Comparison of ENCODE assay signal across 2 fruit fly cellular contexts in genomic region chr3R:22049134-22049796, dm6.
TF ChIP-seq lines count a peak whose summit lies in the region.

No protein-coding gene starts in this region.

TF ChIP-seq in whole organism, embryonic, 481 proteins besides CTCF, POLR2A, EP300 and RAD21 (continued from another document and continues in another):
- peak; percentile 79 for TF ChIP-seq rib (GFP tag; IDR thresholded peaks at IDR 0.05; lab: Robert Waterston, UW)
- peak in 1 of 2 experiments; percentile 20 for TF ChIP-seq crp (GFP tag; optimal IDR thresholded peaks at IDR 0.05; lab: Kevin White, UChicago)
- TF ChIP-seq otp (GFP tag; IDR thresholded peaks at IDR 0.05; lab: Robert Waterston, UW): peak; percentile 79
- no peak for TF ChIP-seq mld (GFP tag; IDR thresholded peaks at IDR 0.05; lab: Robert Waterston, UW; ENCODE audit: partially characterized antibody)
- no peak for TF ChIP-seq z (GFP tag; IDR thresholded peaks at IDR 0.05; lab: Robert Waterston, UW)
- peak; percentile 37 for TF ChIP-seq Max (GFP tag; optimal IDR thresholded peaks at IDR 0.05; lab: Kevin White, UChicago)
- peak; percentile 76 for TF ChIP-seq H15 (GFP tag; IDR thresholded peaks at IDR 0.05; lab: Robert Waterston, UW)
- TF ChIP-seq cas (GFP tag; IDR thresholded peaks at IDR 0.05; lab: Robert Waterston, UW): peak; percentile 37; the same call in 1 of the 2 replicates
- no peak for TF ChIP-seq Dref (GFP tag; IDR thresholded peaks at IDR 0.05; lab: Robert Waterston, UW)
- TF ChIP-seq Poxn (GFP tag; IDR thresholded peaks at IDR 0.05; lab: Robert Waterston, UW): no peak
- TF ChIP-seq CG8359 (GFP tag; optimal IDR thresholded peaks at IDR 0.05; lab: Kevin White, UChicago; ENCODE audit: borderline replicate concordance): peak; percentile 34
- peak; percentile 66 for TF ChIP-seq disco-r (GFP tag; optimal IDR thresholded peaks at IDR 0.05; lab: Kevin White, UChicago)
- peak; percentile 22 for TF ChIP-seq ac (GFP tag; optimal IDR thresholded peaks at IDR 0.05; lab: Kevin White, UChicago)
- TF ChIP-seq CG9609 (GFP tag; optimal IDR thresholded peaks at IDR 0.05; lab: Kevin White, UChicago): peak; percentile 60
- TF ChIP-seq shn (GFP tag; optimal IDR thresholded peaks at IDR 0.05; lab: Kevin White, UChicago): peak; percentile 45
- peak; percentile 72 for TF ChIP-seq salm (tag; optimal IDR thresholded peaks at IDR 0.05; lab: Kevin White, UChicago)
- peak; percentile 70 for TF ChIP-seq sd (tag; optimal IDR thresholded peaks at IDR 0.05; lab: Kevin White, UChicago)
- TF ChIP-seq Trl (optimal IDR thresholded peaks at IDR 0.05; lab: Kevin White, UChicago): no peak
- peak; percentile 67 for TF ChIP-seq Trl (GFP tag; optimal IDR thresholded peaks at IDR 0.05; lab: Kevin White, UChicago)
- TF ChIP-seq CG7928 (GFP tag; optimal IDR thresholded peaks at IDR 0.05; lab: Kevin White, UChicago): peak; percentile 34
- TF ChIP-seq CG16815 (GFP tag; optimal IDR thresholded peaks at IDR 0.05; lab: Kevin White, UChicago): peak; percentile 65
- TF ChIP-seq CG12219 (GFP tag; optimal IDR thresholded peaks at IDR 0.05; lab: Kevin White, UChicago): peak; percentile 81
- TF ChIP-seq CG2875 (GFP tag; optimal IDR thresholded peaks at IDR 0.05; lab: Kevin White, UChicago): peak; percentile 72
- peak; percentile 79 for TF ChIP-seq crol (GFP tag; IDR thresholded peaks at IDR 0.05; lab: Robert Waterston, UW)
- no peak for TF ChIP-seq CG13287 (GFP tag; IDR thresholded peaks at IDR 0.05; lab: Robert Waterston, UW; ENCODE audit: partially characterized antibody)
- TF ChIP-seq HLH54F (GFP tag; optimal IDR thresholded peaks at IDR 0.05; lab: Kevin White, UChicago): peak; percentile 71
- peak; percentile 57 for TF ChIP-seq ERR (GFP tag; optimal IDR thresholded peaks at IDR 0.05; lab: Kevin White, UChicago)
- TF ChIP-seq vfl (GFP tag; optimal IDR thresholded peaks at IDR 0.05; lab: Kevin White, UChicago): peak; percentile 33
- TF ChIP-seq CG10654 (GFP tag; optimal IDR thresholded peaks at IDR 0.05; lab: Kevin White, UChicago): peak; percentile 63
- no peak for TF ChIP-seq mirr (GFP tag; optimal IDR thresholded peaks at IDR 0.05; lab: Kevin White, UChicago)
- TF ChIP-seq az2 (GFP tag; optimal IDR thresholded peaks at IDR 0.05; lab: Kevin White, UChicago): peak; percentile 79
- peak; percentile 51 for TF ChIP-seq CG1024 (GFP tag; IDR thresholded peaks at IDR 0.05; lab: Robert Waterston, UW)
- peak; percentile 81 for TF ChIP-seq jumu (GFP tag; optimal IDR thresholded peaks at IDR 0.05; lab: Kevin White, UChicago)
- TF ChIP-seq Sox102F (GFP tag; optimal IDR thresholded peaks at IDR 0.05; lab: Kevin White, UChicago): peak; percentile 86
- TF ChIP-seq br (optimal IDR thresholded peaks at IDR 0.05; lab: Kevin White, UChicago): no peak
- peak; percentile 28 for TF ChIP-seq Dad (GFP tag; optimal IDR thresholded peaks at IDR 0.05; lab: Kevin White, UChicago)
- peak; percentile 79 for TF ChIP-seq nmo (GFP tag; optimal IDR thresholded peaks at IDR 0.05; lab: Kevin White, UChicago)
- TF ChIP-seq CG1602 (GFP tag; optimal IDR thresholded peaks at IDR 0.05; lab: Kevin White, UChicago): peak; percentile 67
- TF ChIP-seq CG17385 (GFP tag; optimal IDR thresholded peaks at IDR 0.05; lab: Kevin White, UChicago): peak; percentile 79
- TF ChIP-seq PHDP (tag; optimal IDR thresholded peaks at IDR 0.05; lab: Kevin White, UChicago): peak; percentile 81
- no peak for TF ChIP-seq aop (GFP tag; IDR thresholded peaks at IDR 0.05; lab: Robert Waterston, UW)
- TF ChIP-seq pita (GFP tag; optimal IDR thresholded peaks at IDR 0.05; lab: Kevin White, UChicago): no peak
- TF ChIP-seq dmrt11E (tag; optimal IDR thresholded peaks at IDR 0.05; lab: Kevin White, UChicago): peak; percentile 72
- peak; percentile 81 for TF ChIP-seq Dbx (GFP tag; IDR thresholded peaks at IDR 0.05; lab: Robert Waterston, UW)
- TF ChIP-seq seq (GFP tag; IDR thresholded peaks at IDR 0.05; lab: Robert Waterston, UW): peak; percentile 72
- no peak for TF ChIP-seq amos (GFP tag; IDR thresholded peaks at IDR 0.05; lab: Robert Waterston, UW; ENCODE audit: partially characterized antibody)
- TF ChIP-seq CG8765 (GFP tag; IDR thresholded peaks at IDR 0.05; lab: Robert Waterston, UW): peak; percentile 66; the same call in 1 of the 2 replicates
- peak; percentile 92 for TF ChIP-seq CG18599 (GFP tag; optimal IDR thresholded peaks at IDR 0.05; lab: Kevin White, UChicago)
- TF ChIP-seq CG7372 (GFP tag; IDR thresholded peaks at IDR 0.05; lab: Robert Waterston, UW): no peak
- TF ChIP-seq insv (GFP tag; optimal IDR thresholded peaks at IDR 0.05; lab: Kevin White, UChicago): no peak
- peak; percentile 74 for TF ChIP-seq CG11695 (GFP tag; IDR thresholded peaks at IDR 0.05; lab: Robert Waterston, UW)
- TF ChIP-seq CG17912 (GFP tag; optimal IDR thresholded peaks at IDR 0.05; lab: Kevin White, UChicago): peak; percentile 7
- TF ChIP-seq CG43689 (GFP tag; IDR thresholded peaks at IDR 0.05; lab: Robert Waterston, UW): peak; percentile 67
- TF ChIP-seq wor (GFP tag; IDR thresholded peaks at IDR 0.05; lab: Robert Waterston, UW): peak; percentile 70
- TF ChIP-seq Jarid2 (GFP tag; optimal IDR thresholded peaks at IDR 0.05; lab: Kevin White, UChicago): peak; percentile 52
- peak; percentile 68 for TF ChIP-seq pum (GFP tag; optimal IDR thresholded peaks at IDR 0.05; lab: Kevin White, UChicago)
- peak; percentile 77 for TF ChIP-seq ind (GFP tag; optimal IDR thresholded peaks at IDR 0.05; lab: Kevin White, UChicago)
- TF ChIP-seq CG10543 (GFP tag; optimal IDR thresholded peaks at IDR 0.05; lab: Kevin White, UChicago): peak; percentile 53
- TF ChIP-seq CG32772 (GFP tag; IDR thresholded peaks at IDR 0.05; lab: Robert Waterston, UW): peak; percentile 81
- no peak; the same call in 2 of the 3 replicates for TF ChIP-seq CG2199 (GFP tag; IDR thresholded peaks at IDR 0.05; lab: Robert Waterston, UW)
- no peak for TF ChIP-seq tll (GFP tag; optimal IDR thresholded peaks at IDR 0.05; lab: Kevin White, UChicago)
- peak; percentile 92 for TF ChIP-seq lab (GFP tag; optimal IDR thresholded peaks at IDR 0.05; lab: Kevin White, UChicago)
- peak; percentile 75 for TF ChIP-seq CG10209 (GFP tag; optimal IDR thresholded peaks at IDR 0.05; lab: Kevin White, UChicago)
- 0 out of 4 replicates have a peak, but pooled peaks have one; percentile 12 for TF ChIP-seq Dll (GFP tag; IDR thresholded peaks at IDR 0.05; lab: Robert Waterston, UW; ENCODE audit: partially characterized antibody)
- TF ChIP-seq Spps (tag; optimal IDR thresholded peaks at IDR 0.05; lab: Kevin White, UChicago): peak; percentile 65

TF ChIP-seq in whole organism, prepupa, 60 proteins besides CTCF, POLR2A, EP300 and RAD21 (continued from another document):
- TF ChIP-seq CG7368 (GFP tag; optimal IDR thresholded peaks at IDR 0.05; lab: Kevin White, UChicago) (no peak), spab (GFP tag; optimal IDR thresholded peaks at IDR 0.05; lab: Kevin White, UChicago) (peak; percentile 41), CG6854 (GFP tag; optimal IDR thresholded peaks at IDR 0.05; lab: Kevin White, UChicago) (no peak), Hr39 (GFP tag; optimal IDR thresholded peaks at IDR 0.05; lab: Kevin White, UChicago) (peak; percentile 12), Eip75B (GFP tag; optimal IDR thresholded peaks at IDR 0.05; lab: Kevin White, UChicago) (peak; percentile 50), CG6808 (GFP tag; optimal IDR thresholded peaks at IDR 0.05; lab: Kevin White, UChicago) (peak; percentile 23), CG8119 (GFP tag; IDR thresholded peaks at IDR 0.05; lab: Robert Waterston, UW) (peak; percentile 85), CG10631 (GFP tag; optimal IDR thresholded peaks at IDR 0.05; lab: Kevin White, UChicago) (peak; percentile 56), CG11902 (GFP tag; optimal IDR thresholded peaks at IDR 0.05; lab: Kevin White, UChicago) (no peak), net (GFP tag; optimal IDR thresholded peaks at IDR 0.05; lab: Kevin White, UChicago) (peak; percentile 62), CG3032 (tag; optimal IDR thresholded peaks at IDR 0.05; lab: Kevin White, UChicago) (peak; percentile 35), CG16779 (tag; optimal IDR thresholded peaks at IDR 0.05; lab: Kevin White, UChicago) (peak; percentile 6), lz (GFP tag; optimal IDR thresholded peaks at IDR 0.05; lab: Kevin White, UChicago) (peak; percentile 15), Gug (GFP tag; IDR thresholded peaks at IDR 0.05; lab: Robert Waterston, UW) (peak; percentile 68), CG3919 (GFP tag; optimal IDR thresholded peaks at IDR 0.05; lab: Kevin White, UChicago) (peak; percentile 61), dac (GFP tag; optimal IDR thresholded peaks at IDR 0.05; lab: Kevin White, UChicago) (peak; percentile 39), CG10669 (GFP tag; optimal IDR thresholded peaks at IDR 0.05; lab: Kevin White, UChicago) (peak; percentile 52), topi (GFP tag; optimal IDR thresholded peaks at IDR 0.05; lab: Kevin White, UChicago) (peak; percentile 31), vri (GFP tag; optimal IDR thresholded peaks at IDR 0.05; lab: Kevin White, UChicago) (peak; percentile 1), Ets21C (GFP tag; optimal IDR thresholded peaks at IDR 0.05; lab: Kevin White, UChicago) (no peak), CG15336 (GFP tag; IDR thresholded peaks at IDR 0.05; lab: Robert Waterston, UW) (peak; percentile 87), CG32006 (GFP tag; optimal IDR thresholded peaks at IDR 0.05; lab: Kevin White, UChicago) (peak; percentile 83), Hr4 (GFP tag; optimal IDR thresholded peaks at IDR 0.05; lab: Kevin White, UChicago) (peak; percentile 79), CG1621 (tag; optimal IDR thresholded peaks at IDR 0.05; lab: Kevin White, UChicago) (no peak), svp (GFP tag; lab: Kevin White, UChicago) (no peak), CG6792 (GFP tag; optimal IDR thresholded peaks at IDR 0.05; lab: Kevin White, UChicago) (peak; percentile 29), Lpt (GFP tag; optimal IDR thresholded peaks at IDR 0.05; lab: Kevin White, UChicago) (peak; percentile 65), pdm3 (GFP tag; optimal IDR thresholded peaks at IDR 0.05; lab: Kevin White, UChicago) (peak; percentile 51), CG8319 (GFP tag; optimal IDR thresholded peaks at IDR 0.05; lab: Kevin White, UChicago) (no peak), CG11762 (GFP tag; optimal IDR thresholded peaks at IDR 0.05; lab: Kevin White, UChicago; ENCODE audit: insufficient read depth) (peak; percentile 28), Hr38 (GFP tag; optimal IDR thresholded peaks at IDR 0.05; lab: Kevin White, UChicago) (no peak), CG31627 (GFP tag; optimal IDR thresholded peaks at IDR 0.05; lab: Kevin White, UChicago) (peak; percentile 11), eg (GFP tag; IDR thresholded peaks at IDR 0.05; lab: Robert Waterston, UW) (peak; percentile 82), CG4318 (GFP tag; optimal IDR thresholded peaks at IDR 0.05; lab: Kevin White, UChicago) (peak; percentile 61), fkh (GFP tag; optimal IDR thresholded peaks at IDR 0.05; lab: Kevin White, UChicago) (peak; percentile 41), CG8632 (GFP tag; optimal IDR thresholded peaks at IDR 0.05; lab: Kevin White, UChicago) (peak; percentile 31)
